Fruit fly (Drosophila melanogaster): ENCODE measurements around the gene Grl36b.

DNA sequence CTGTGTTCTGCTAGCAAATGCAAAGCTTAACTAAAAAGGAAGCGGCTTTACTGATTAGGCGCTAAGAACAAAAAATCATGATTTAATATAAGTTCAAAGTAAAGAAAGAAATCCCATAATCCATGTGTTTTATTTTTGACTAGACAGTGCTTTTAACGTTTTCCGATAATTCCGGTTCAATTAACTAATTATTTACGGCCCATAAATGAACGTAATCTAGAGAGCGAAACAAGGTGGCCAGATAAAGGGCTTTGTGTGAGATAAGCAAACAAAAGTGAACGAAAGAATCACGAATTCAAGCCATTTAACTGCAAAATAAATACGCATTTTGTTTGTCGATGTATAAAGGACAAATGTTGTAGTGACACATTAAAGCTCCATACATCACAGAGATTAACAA, 10.4 kb downstream of the Grl36b start:
- TF ChIP-seq psq (GFP tag; optimal IDR thresholded peaks at IDR 0.05) (no peak), dsf (GFP tag; optimal IDR thresholded peaks at IDR 0.05; ENCODE audit: borderline replicate concordance) (no peak), N (GFP tag; optimal IDR thresholded peaks at IDR 0.05) (no peak), CG9705 (GFP tag; optimal IDR thresholded peaks at IDR 0.05) (no peak), Hr83 (GFP tag; optimal IDR thresholded peaks at IDR 0.05; ENCODE audit: poor library complexity, severe bottlenecking) (no peak), lola (GFP tag; optimal IDR thresholded peaks at IDR 0.05) (no peak), jim (GFP tag; optimal IDR thresholded peaks at IDR 0.05) (no peak), HLH106 (tag; optimal IDR thresholded peaks at IDR 0.05) (no peak), br (GFP tag; optimal IDR thresholded peaks at IDR 0.05) (no peak), h (GFP tag; optimal IDR thresholded peaks at IDR 0.05) (no peak)
